Fruit fly (Drosophila melanogaster) whole organism, pupa: ENCODE results near the gene CG6654.

Experiments
- CG10348 ChIP-seq: fragments of 200-800 bp; sonication (Bioruptor generic); IDR thresholded peaks from 2 replicates; pipeline ENCODE4 v1.3.6; 2022; ENCODE audit warnings: missing biosample characterization, missing genetic modification characterization
- CG12605 ChIP-seq: fragments of 200-800 bp; sonication (Bioruptor generic); IDR thresholded peaks from 2 replicates; pipeline ENCODE4 v1.3.6; 2022; ENCODE audit warnings: missing biosample characterization, missing genetic modification characterization
- CG14655 ChIP-seq: fragments of 200-800 bp; sonication (Bioruptor generic); optimal IDR thresholded peaks from 3 replicates; lab custom pipeline; 2017; ENCODE audit warnings: mild to moderate bottlenecking, missing biosample characterization, missing genetic modification reagents, missing genetic modification characterization
- CG15710 ChIP-seq: fragments of 200-800 bp; sonication (Bioruptor generic); optimal IDR thresholded peaks from 2 replicates; lab custom pipeline; 2018; ENCODE audit warnings: missing biosample characterization, mild to moderate bottlenecking, missing genetic modification characterization, moderate library complexity
- CG17806 ChIP-seq: fragments of 200-800 bp; sonication (Bioruptor generic); optimal IDR thresholded peaks from 2 replicates; lab custom pipeline; 2018; ENCODE audit warnings: missing biosample characterization, mild to moderate bottlenecking, missing genetic modification characterization, moderate library complexity
- CG32121 ChIP-seq: fragments of 200-800 bp; sonication (Bioruptor generic); IDR thresholded peaks from 2 replicates; pipeline ENCODE4 v1.3.6; 2022; ENCODE audit warnings: missing biosample characterization, missing genetic modification characterization
- CG8301 ChIP-seq: fragments of 200-800 bp; sonication (Bioruptor generic); optimal IDR thresholded peaks from 2 replicates; lab custom pipeline; 2018; ENCODE audit warnings: missing biosample characterization, mild to moderate bottlenecking, missing genetic modification characterization
- CG9948 ChIP-seq: fragments of 200-800 bp; sonication (Bioruptor generic); optimal IDR thresholded peaks from 2 replicates; lab custom pipeline; 2018; ENCODE audit warnings: missing biosample characterization, mild to moderate bottlenecking, missing genetic modification characterization, moderate library complexity
- D1 ChIP-seq: fragments of 200-800 bp; sonication (Bioruptor generic); optimal IDR thresholded peaks from 2 replicates; lab custom pipeline; 2018; ENCODE audit warnings: missing biosample characterization, mild to moderate bottlenecking, missing genetic modification characterization, moderate library complexity
- EcR ChIP-seq: fragments of 200-800 bp; sonication (Bioruptor generic); optimal IDR thresholded peaks from 3 replicates; lab custom pipeline; 2019; ENCODE audit warnings: missing biosample characterization, missing genetic modification characterization, mild to moderate bottlenecking, moderate library complexity, missing genetic modification reagents
- Snoo ChIP-seq: fragments of 200-800 bp; sonication (Bioruptor generic); optimal IDR thresholded peaks from 3 replicates; lab custom pipeline; 2017; ENCODE audit warnings: missing biosample characterization, mild to moderate bottlenecking, missing genetic modification characterization, inconsistent platforms
- gl ChIP-seq: fragments of 200-800 bp; sonication (Bioruptor generic); optimal IDR thresholded peaks from 2 replicates; lab custom pipeline; 2018; ENCODE audit warnings: missing biosample characterization, mild to moderate bottlenecking, missing genetic modification characterization
- rn ChIP-seq: fragments of 200-800 bp; sonication (Bioruptor generic); IDR thresholded peaks from 2 replicates; pipeline ENCODE4 v1.3.6; 2022; ENCODE audit warnings: missing biosample characterization, missing genetic modification characterization

DNA sequence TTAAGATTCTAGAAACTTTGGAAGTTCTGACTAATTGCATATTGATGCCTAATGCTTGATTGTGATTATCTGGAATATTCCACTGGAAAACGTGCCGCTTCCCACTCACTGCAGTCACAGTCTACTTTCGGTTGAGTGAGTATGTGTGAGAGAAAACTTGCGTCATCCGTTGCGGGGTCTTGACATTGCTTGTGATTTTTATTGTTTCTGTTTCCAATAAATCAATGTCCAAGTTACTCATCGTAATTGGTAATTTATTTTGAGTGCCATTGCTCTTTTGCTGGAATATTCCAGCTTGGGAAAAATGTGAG lies 29.5 kb upstream of the CG6654 start:
- TF ChIP-seq CG9948 (tag; lab: Kevin White, UChicago), result no peak
- no peak for TF ChIP-seq CG15710 (tag; lab: Kevin White, UChicago)
- no peak for TF ChIP-seq EcR (GFP tag; lab: Kevin White, UChicago)
- TF ChIP-seq CG32121 (GFP tag; lab: Robert Waterston, UW), result no peak
- no peak for TF ChIP-seq CG14655 (GFP tag; lab: Kevin White, UChicago)
- TF ChIP-seq gl (tag; lab: Kevin White, UChicago), result no peak
- no peak for TF ChIP-seq rn
- TF ChIP-seq Snoo (tag; lab: Kevin White, UChicago), result no peak
- no peak for TF ChIP-seq CG10348 (GFP tag; lab: Robert Waterston, UW)
- TF ChIP-seq CG8301 (tag; lab: Kevin White, UChicago), result no peak
- TF ChIP-seq CG17806, result no peak
- no peak for TF ChIP-seq CG12605 (GFP tag; lab: Robert Waterston, UW)
- TF ChIP-seq D1 (tag; lab: Kevin White, UChicago), result no peak
